Worm (Caenorhabditis elegans) whole organism, young adult: Measurements from ENCODE around the gene scc-1.

Experiments
- B0019.2 ChIP-seq: fragments of 200-800 bp; sonication (Bioruptor generic); conservative IDR thresholded peaks from 2 replicates; pipeline ENCODE4 v1.3.6; 2022; ENCODE audit warnings: missing genetic modification reagents, missing genetic modification characterization, missing compliant biosample characterization
- F33H1.4 ChIP-seq: fragments of 200-800 bp; sonication (Bioruptor generic); IDR thresholded peaks from 2 replicates; pipeline ENCODE4 v1.3.6; 2022; ENCODE audit warnings: missing genetic modification reagents, missing genetic modification characterization, missing compliant biosample characterization
- bed-1 ChIP-seq: fragments of 200-800 bp; sonication (Bioruptor generic); IDR thresholded peaks from 2 replicates; pipeline ENCODE4 v1.3.6; 2022; ENCODE audit warnings: missing genetic modification reagents, missing genetic modification characterization, missing compliant biosample characterization
- ccch-3 ChIP-seq: fragments of 200-800 bp; sonication (Bioruptor generic); optimal IDR thresholded peaks from 2 replicates; lab custom pipeline; 2018; ENCODE audit warnings: mild to moderate bottlenecking, missing genetic modification characterization, missing compliant biosample characterization
- ceh-40 ChIP-seq: fragments of 200-800 bp; sonication (Bioruptor generic); IDR thresholded peaks from 2 replicates; pipeline ENCODE4 v1.3.6; 2022; ENCODE audit warnings: missing genetic modification characterization, missing compliant biosample characterization
- gei-17 ChIP-seq: fragments of 200-800 bp; sonication (Bioruptor generic); optimal IDR thresholded peaks from 2 replicates; lab custom pipeline; 2018; ENCODE audit warnings: mild to moderate bottlenecking, missing genetic modification characterization, missing compliant biosample characterization
- hlh-26 ChIP-seq: fragments of 200-800 bp; sonication (Bioruptor generic); conservative IDR thresholded peaks from 2 replicates; pipeline ENCODE4 v1.3.6; 2022; ENCODE audit warnings: missing genetic modification reagents, missing genetic modification characterization, missing compliant biosample characterization
- mcd-1 ChIP-seq: fragments of 200-800 bp; sonication (Bioruptor generic); IDR thresholded peaks from 2 replicates; pipeline ENCODE4 v1.3.6; 2022; ENCODE audit warnings: missing genetic modification reagents, missing genetic modification characterization, missing compliant biosample characterization
- nfya-1 ChIP-seq: sonication (generic microtip); optimal IDR thresholded peaks from 2 replicates; lab custom pipeline; 2017; ENCODE audit warnings: antibody characterized with exemption, missing compliant biosample characterization, missing genetic modification characterization, borderline replicate concordance; ENCODE audit not compliant: insufficient read depth
- nfyb-1 ChIP-seq: fragments of 200-800 bp; sonication (Bioruptor generic); IDR thresholded peaks from 2 replicates; pipeline ENCODE4 v1.3.6; 2022; ENCODE audit warnings: missing genetic modification reagents, missing genetic modification characterization, missing compliant biosample characterization
- sea-2 ChIP-seq: fragments of 200-800 bp; sonication (Bioruptor generic); IDR thresholded peaks from 2 replicates; pipeline ENCODE4 v1.3.6; 2022; ENCODE audit warnings: missing genetic modification characterization, missing compliant biosample characterization
- snpc-4 ChIP-seq, 5 experiments: fragments of 150-350 bp in 1 of 5; sonication (generic microtip) in 4 of 5; optimal IDR thresholded peaks; 2 replicates each; lab custom pipeline; 2014 to 2018; ENCODE audit warnings: missing genetic modification characterization in 5 of 5, missing biosample characterization in 3 of 5, antibody characterized with exemption in 2 of 5, mild to moderate bottlenecking in 2 of 5, missing compliant biosample characterization in 2 of 5, missing genotype in 2 of 5, moderate library complexity in 2 of 5, missing genetic modification reagents in 1 of 5
- unc-62 ChIP-seq: fragments of 150-350 bp; optimal IDR thresholded peaks from 2 replicates; lab custom pipeline; 2014; ENCODE audit warnings: missing biosample characterization, missing genetic modification reagents, missing genetic modification characterization

DNA sequence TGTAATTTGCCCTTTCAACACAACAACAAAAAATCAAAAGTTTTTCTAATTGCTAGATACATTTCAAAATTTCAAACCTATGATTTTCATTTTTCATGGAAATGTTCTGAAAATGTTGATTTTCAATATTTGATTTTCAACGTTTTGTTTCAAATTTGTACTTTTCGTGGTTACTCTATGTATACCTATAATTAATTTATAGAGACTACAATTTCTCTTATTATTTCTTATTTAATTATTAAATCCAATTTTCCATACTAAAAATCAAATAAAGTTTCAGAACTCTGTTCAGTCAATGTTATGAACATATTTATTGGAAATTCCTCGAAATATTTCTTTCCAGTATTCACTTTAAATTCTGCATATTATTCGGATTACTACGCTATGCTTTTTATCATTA, 11.6 kb upstream of the scc-1 start, which contains the start of gene sre-39:
- TF ChIP-seq gei-17 (GFP tag; lab: Kevin White, UChicago) (no peak), snpc-4 (GFP tag; optimal IDR thresholded peaks at IDR 0.05; lab: Kevin White, UChicago) (no peak), snpc-4 (tag; optimal IDR thresholded peaks at IDR 0.05; lab: Kevin White, UChicago) (no peak), unc-62 (GFP tag; lab: Kevin White, UChicago) (no peak), mcd-1 (GFP tag; lab: Robert Waterston, UW) (no peak), nfya-1 (no peak), bed-1 (no peak), ceh-40 (GFP tag; lab: Robert Waterston, UW) (no peak), hlh-26 (GFP tag; lab: Robert Waterston, UW) (no peak), sea-2 (GFP tag; lab: Robert Waterston, UW) (no peak), F33H1.4 (GFP tag; lab: Robert Waterston, UW) (no peak), nfyb-1 (no peak), ccch-3 (GFP tag; lab: Kevin White, UChicago) (no peak), B0019.2 (no peak)
